Fruit fly (Drosophila melanogaster): ENCODE data around the gene CG6462.

The CG6462 gene

dm6 chr3L:5988675-5989074 lies 48.2 kb upstream of the CG6462 start (continued):
- no peak for TF ChIP-seq Dek (tag; optimal IDR thresholded peaks at IDR 0.05)
- no peak for TF ChIP-seq BEAF-32 (GFP tag; optimal IDR thresholded peaks at IDR 0.05)
- TF ChIP-seq shn (GFP tag; optimal IDR thresholded peaks at IDR 0.05), result peak; percentile 17
- TF ChIP-seq insv (GFP tag; optimal IDR thresholded peaks at IDR 0.05), result no peak
- TF ChIP-seq CG15073 (GFP tag; optimal IDR thresholded peaks at IDR 0.05), result no peak
- TF ChIP-seq schlank (tag; optimal IDR thresholded peaks at IDR 0.05), result no peak
- TF ChIP-seq tll (GFP tag; optimal IDR thresholded peaks at IDR 0.05), result no peak
- TF ChIP-seq gce (GFP tag; IDR thresholded peaks at IDR 0.05), result peak; percentile 51; the same call in 1 of the 3 replicates
- TF ChIP-seq CG12942 (GFP tag; optimal IDR thresholded peaks at IDR 0.05), result no peak
- 0 out of 3 replicates have a peak, but pooled peaks have one; percentile 42 for TF ChIP-seq Optix (GFP tag; IDR thresholded peaks at IDR 0.05)
- TF ChIP-seq CG6765 (GFP tag; optimal IDR thresholded peaks at IDR 0.05), result no peak
- TF ChIP-seq ash1 (GFP tag; optimal IDR thresholded peaks at IDR 0.05), result no peak
- TF ChIP-seq Abd-B (GFP tag; optimal IDR thresholded peaks at IDR 0.05), result no peak
- peak; percentile 77 for TF ChIP-seq fd96Cb (tag; optimal IDR thresholded peaks at IDR 0.05)
- peak; percentile 52; the same call in 1 of the 3 replicates for TF ChIP-seq dysf (GFP tag; IDR thresholded peaks at IDR 0.05)
- TF ChIP-seq unc-4 (GFP tag; IDR thresholded peaks at IDR 0.05; ENCODE audit: partially characterized antibody), result no peak
- TF ChIP-seq CG10267 (tag; optimal IDR thresholded peaks at IDR 0.05), result peak; percentile 71
- no peak for TF ChIP-seq yki (optimal IDR thresholded peaks at IDR 0.05)
- no peak for TF ChIP-seq CG8290 (GFP tag; optimal IDR thresholded peaks at IDR 0.05)
- no peak for TF ChIP-seq CG8290 (tag; optimal IDR thresholded peaks at IDR 0.05)
- TF ChIP-seq dan (GFP tag; IDR thresholded peaks at IDR 0.05), result peak; percentile 58; the same call in 1 of the 2 replicates
- TF ChIP-seq CG16815 (GFP tag; optimal IDR thresholded peaks at IDR 0.05), result peak; percentile 33
- TF ChIP-seq Nf-YC (tag; optimal IDR thresholded peaks at IDR 0.05), result no peak
- no peak for TF ChIP-seq CG1529 (GFP tag; optimal IDR thresholded peaks at IDR 0.05)
- peak; percentile 64 for TF ChIP-seq HLH3B (GFP tag; IDR thresholded peaks at IDR 0.05)
- TF ChIP-seq HLH4C (GFP tag; IDR thresholded peaks at IDR 0.05; ENCODE audit: partially characterized antibody), result no peak
- no peak for TF ChIP-seq gcm (GFP tag; optimal IDR thresholded peaks at IDR 0.05)
- peak; percentile 38 for TF ChIP-seq Dad (GFP tag; optimal IDR thresholded peaks at IDR 0.05)
- TF ChIP-seq sug (tag; optimal IDR thresholded peaks at IDR 0.05), result no peak
- no peak for TF ChIP-seq sd (tag; optimal IDR thresholded peaks at IDR 0.05)
- no peak for TF ChIP-seq CG11085 (GFP tag; IDR thresholded peaks at IDR 0.05)
- peak; percentile 30; the same call in 1 of the 2 replicates for TF ChIP-seq CG11696 (GFP tag; IDR thresholded peaks at IDR 0.05)
- peak; percentile 59 for TF ChIP-seq sens-2 (GFP tag; IDR thresholded peaks at IDR 0.05)
- no peak for TF ChIP-seq Doc3 (GFP tag; IDR thresholded peaks at IDR 0.05; ENCODE audit: partially characterized antibody)
- TF ChIP-seq CG32532 (GFP tag; IDR thresholded peaks at IDR 0.05), result no peak
- peak; percentile 30 for TF ChIP-seq CG10209 (GFP tag; optimal IDR thresholded peaks at IDR 0.05)
- peak; percentile 34; the same call in 1 of the 3 replicates for TF ChIP-seq CG17361 (GFP tag; IDR thresholded peaks at IDR 0.05)
- TF ChIP-seq CG3163 (GFP tag; optimal IDR thresholded peaks at IDR 0.05), result no peak
- peak; percentile 90 for TF ChIP-seq CG10959 (GFP tag; IDR thresholded peaks at IDR 0.05)
- TF ChIP-seq CG8765 (GFP tag; IDR thresholded peaks at IDR 0.05), result peak; percentile 61; the same call in 1 of the 2 replicates
- TF ChIP-seq inv (GFP tag; IDR thresholded peaks at IDR 0.05; ENCODE audit: partially characterized antibody), result no peak
- no peak for TF ChIP-seq Bteb2 (GFP tag; optimal IDR thresholded peaks at IDR 0.05)
- peak; percentile 24 for TF ChIP-seq CG15601 (tag; optimal IDR thresholded peaks at IDR 0.05)
- TF ChIP-seq vvl (GFP tag; IDR thresholded peaks at IDR 0.05), result peak; percentile 74
- no peak for TF ChIP-seq grau (tag; optimal IDR thresholded peaks at IDR 0.05)
- no peak for TF ChIP-seq sr (GFP tag; IDR thresholded peaks at IDR 0.05)
- no peak for TF ChIP-seq Scr (GFP tag; IDR thresholded peaks at IDR 0.05; ENCODE audit: partially characterized antibody)
- TF ChIP-seq ewg (GFP tag; optimal IDR thresholded peaks at IDR 0.05), result peak; percentile 11
- no peak for TF ChIP-seq Hr51 (GFP tag; optimal IDR thresholded peaks at IDR 0.05)
- TF ChIP-seq CrebB (tag; optimal IDR thresholded peaks at IDR 0.05), result no peak
- TF ChIP-seq z (GFP tag; IDR thresholded peaks at IDR 0.05), result no peak
